Fruit fly (Drosophila melanogaster): Measurements from ENCODE around the gene CG9072.

- no peak for TF ChIP-seq CG8478 (optimal IDR thresholded peaks at IDR 0.05)
- TF ChIP-seq CTCF (optimal IDR thresholded peaks at IDR 0.05), result no peak
Observed at dm6 chrX:15091159-15091558, 4.7 kb downstream of the CG9072 start.
